Fruit fly (Drosophila melanogaster) S2 (cell line): ENCODE results near the gene LKRSDH.

Source experiments
- CG8478 ChIP-seq: fragments of >200 bp; optimal IDR thresholded peaks from 2 replicates; lab custom pipeline; 2018
- CTCF ChIP-seq, 2 experiments: fragments of >200 bp; optimal IDR thresholded peaks; 2 replicates each; lab custom pipeline; 2018

- TF ChIP-seq CTCF (optimal IDR thresholded peaks at IDR 0.05; lab: Kevin White, UChicago) (no peak), CG8478 (lab: Kevin White, UChicago) (no peak)
Measured at dm6 chr2L:7795859-7796258, at the start of gene LKRSDH.
